Worm (Caenorhabditis elegans) whole organism, L4 larva: ENCODE results near the gene cnc-7.

Experiments used
- D1046.2 ChIP-seq: fragments of 200-800 bp; sonication (Bioruptor generic); IDR thresholded peaks from 2 replicates; pipeline ENCODE4 v1.3.6; 2022; ENCODE audit warnings: missing genetic modification characterization, missing compliant biosample characterization
- F10B5.3 ChIP-seq: sonication (generic microtip); optimal IDR thresholded peaks from 2 replicates; lab custom pipeline; 2016; ENCODE audit warnings: mild to moderate bottlenecking, missing genetic modification characterization, missing compliant biosample characterization
- F44E2.7 ChIP-seq: fragments of 200-800 bp; sonication (Bioruptor generic); IDR thresholded peaks from 2 replicates; pipeline ENCODE4 v2.1.2; 2022; ENCODE audit warnings: missing genetic modification characterization, missing compliant biosample characterization
- T20F7.1 ChIP-seq: fragments of 200-800 bp; sonication (Bioruptor generic); optimal IDR thresholded peaks from 2 replicates; lab custom pipeline; 2018; ENCODE audit warnings: mild to moderate bottlenecking, missing genetic modification characterization, missing compliant biosample characterization
- Y105C5A.15 ChIP-seq: fragments of 200-800 bp; sonication (Bioruptor generic); IDR thresholded peaks from 2 replicates; pipeline ENCODE4 v1.3.6; 2022; ENCODE audit warnings: missing genetic modification characterization, missing compliant biosample characterization
- Y5F2A.4 ChIP-seq: fragments of 200-800 bp; sonication (Bioruptor generic); optimal IDR thresholded peaks from 2 replicates; lab custom pipeline; 2018; ENCODE audit warnings: mild to moderate bottlenecking, missing genetic modification characterization, missing compliant biosample characterization
- ZK546.5 ChIP-seq, 2 experiments: sonication (generic microtip); optimal IDR thresholded peaks; 2 replicates each; lab custom pipeline; 2017; ENCODE audit warnings: missing biosample characterization in 2 of 2, missing genetic modification characterization in 2 of 2
- ceh-20 ChIP-seq: fragments of 200-800 bp; sonication (Bioruptor generic); IDR thresholded peaks from 2 replicates; pipeline ENCODE4 v1.3.6; 2022; ENCODE audit warnings: missing genetic modification reagents, missing genetic modification characterization, missing compliant biosample characterization
- ceh-32 ChIP-seq: sonication (generic microtip); optimal IDR thresholded peaks from 2 replicates; lab custom pipeline; 2016; ENCODE audit warnings: mild to moderate bottlenecking, missing genetic modification characterization, missing compliant biosample characterization; ENCODE audit not compliant: poor library complexity
- ceh-82 ChIP-seq: sonication (generic microtip); optimal IDR thresholded peaks from 2 replicates; lab custom pipeline; 2017; ENCODE audit warnings: missing biosample characterization, missing genetic modification characterization
- ces-1 ChIP-seq: fragments of 150-350 bp; sonication (generic microtip); optimal IDR thresholded peaks from 4 replicates; lab custom pipeline; 2014; ENCODE audit warnings: missing biosample characterization, missing genetic modification reagents, missing genetic modification characterization
- daf-12 ChIP-seq: fragments of 150-350 bp; optimal IDR thresholded peaks from 2 replicates; lab custom pipeline; 2014; ENCODE audit warnings: missing biosample characterization, missing genetic modification reagents, missing genetic modification characterization
- daf-8 ChIP-seq: fragments of 200-800 bp; sonication (Bioruptor generic); IDR thresholded peaks from 2 replicates; pipeline ENCODE4 v1.3.6; 2022; ENCODE audit warnings: missing genetic modification characterization, missing compliant biosample characterization
- dmd-8 ChIP-seq: fragments of 200-800 bp; sonication (Bioruptor generic); IDR thresholded peaks from 2 replicates; pipeline ENCODE4 v1.3.6; 2022; ENCODE audit warnings: missing genetic modification characterization, missing compliant biosample characterization
- duxl-1 ChIP-seq: sonication (generic microtip); optimal IDR thresholded peaks from 2 replicates; lab custom pipeline; 2016; ENCODE audit warnings: mild to moderate bottlenecking, missing genetic modification characterization, moderate library complexity, missing compliant biosample characterization; ENCODE audit not compliant: poor library complexity
- dve-1 ChIP-seq: sonication (generic microtip); optimal IDR thresholded peaks from 2 replicates; lab custom pipeline; 2017; ENCODE audit warnings: antibody characterized with exemption, mild to moderate bottlenecking, missing genetic modification characterization, missing compliant biosample characterization; ENCODE audit not compliant: insufficient read depth
- egl-27 ChIP-seq: sonication (generic microtip); optimal IDR thresholded peaks from 3 replicates; lab custom pipeline; 2017; ENCODE audit warnings: missing biosample characterization, missing genetic modification reagents, missing genetic modification characterization
- fkh-10 ChIP-seq: fragments of 150-350 bp; optimal IDR thresholded peaks from 2 replicates; lab custom pipeline; 2014; ENCODE audit warnings: missing biosample characterization, missing genetic modification reagents, missing genetic modification characterization
- fos-1 ChIP-seq: fragments of 150-350 bp; optimal IDR thresholded peaks from 2 replicates; lab custom pipeline; 2014; ENCODE audit warnings: missing biosample characterization, missing genetic modification characterization
- hif-1 ChIP-seq, 2 experiments: sonication (generic microtip); optimal IDR thresholded peaks; 2 replicates each; lab custom pipeline; 2016 to 2017; ENCODE audit warnings: missing compliant biosample characterization in 2 of 2, missing genetic modification characterization in 2 of 2, missing genetic modification reagents in 2 of 2, missing genotype in 2 of 2, mild to moderate bottlenecking in 1 of 2
- hmg-1.1 ChIP-seq: fragments of 200-800 bp; sonication (Bioruptor generic); IDR thresholded peaks from 2 replicates; pipeline ENCODE4 v1.3.6; 2022; ENCODE audit warnings: missing genetic modification reagents, missing genetic modification characterization, missing compliant biosample characterization
- lin-1 ChIP-seq: fragments of 200-800 bp; sonication (Bioruptor generic); IDR thresholded peaks from 2 replicates; pipeline ENCODE4 v1.3.6; 2022; ENCODE audit warnings: missing genetic modification reagents, missing genetic modification characterization, missing compliant biosample characterization
- lin-13 ChIP-seq: fragments of 150-350 bp; optimal IDR thresholded peaks from 2 replicates; lab custom pipeline; 2014; ENCODE audit warnings: missing biosample characterization, missing genetic modification reagents, missing genetic modification characterization
- madf-9 ChIP-seq: fragments of 200-800 bp; sonication (Bioruptor generic); conservative IDR thresholded peaks from 2 replicates; pipeline ENCODE4 v1.3.6; 2022; ENCODE audit warnings: missing genetic modification reagents, missing genetic modification characterization, missing compliant biosample characterization
- mdt-29 ChIP-seq: fragments of 200-800 bp; sonication (Bioruptor generic); IDR thresholded peaks from 2 replicates; pipeline ENCODE4 v1.3.6; 2022; ENCODE audit warnings: missing genetic modification reagents, missing genetic modification characterization, missing compliant biosample characterization
- mes-2 ChIP-seq: sonication (generic microtip); optimal IDR thresholded peaks from 2 replicates; lab custom pipeline; 2016; ENCODE audit warnings: missing genotype, mild to moderate bottlenecking, missing genetic modification characterization, missing compliant biosample characterization; ENCODE audit not compliant: poor library complexity, severe bottlenecking
- nhr-102 ChIP-seq: sonication (generic microtip); optimal IDR thresholded peaks from 2 replicates; lab custom pipeline; 2016; ENCODE audit warnings: mild to moderate bottlenecking, missing genetic modification characterization, moderate library complexity, missing compliant biosample characterization
- nhr-25 ChIP-seq: sonication (generic microtip); optimal IDR thresholded peaks from 2 replicates; lab custom pipeline; 2017; ENCODE audit warnings: missing genetic modification characterization, mild to moderate bottlenecking, missing compliant biosample characterization, antibody characterized with exemption, moderate library complexity, borderline replicate concordance; ENCODE audit not compliant: insufficient read depth
- nhr-28 ChIP-seq: fragments of 150-350 bp; optimal IDR thresholded peaks from 2 replicates; lab custom pipeline; 2014; ENCODE audit warnings: missing biosample characterization, missing genetic modification characterization
- nhr-41 ChIP-seq: fragments of 200-800 bp; sonication (Bioruptor generic); IDR thresholded peaks from 2 replicates; pipeline ENCODE4 v1.3.6; 2022; ENCODE audit warnings: missing genetic modification reagents, missing genetic modification characterization, missing compliant biosample characterization
- nhr-42 ChIP-seq: fragments of 200-800 bp; sonication (Bioruptor generic); IDR thresholded peaks from 2 replicates; pipeline ENCODE4 v1.3.6; 2022; ENCODE audit warnings: missing genetic modification characterization, missing compliant biosample characterization
- nhr-48 ChIP-seq: sonication (generic microtip); optimal IDR thresholded peaks from 2 replicates; lab custom pipeline; 2016; ENCODE audit warnings: mild to moderate bottlenecking, missing genetic modification characterization, missing compliant biosample characterization
- nhr-6 ChIP-seq: fragments of 150-350 bp; optimal IDR thresholded peaks from 2 replicates; lab custom pipeline; 2014; ENCODE audit warnings: missing biosample characterization, missing genetic modification characterization
- nhr-77 ChIP-seq: fragments of 150-350 bp; optimal IDR thresholded peaks from 2 replicates; lab custom pipeline; 2014; ENCODE audit warnings: missing biosample characterization, missing genetic modification characterization
- pha-4 ChIP-seq, 2 experiments: fragments of 150-350 bp in 1 of 2; fragments of 200-800 bp in 1 of 2; sonication (Bioruptor generic) in 1 of 2; IDR thresholded peaks in 1 of 2; optimal IDR thresholded peaks in 1 of 2; 2 replicates each; pipeline versions ENCODE4 v1.3.6 to Lab custom; 2014 to 2022; ENCODE audit warnings: missing genetic modification characterization in 2 of 2, missing genetic modification reagents in 2 of 2, missing biosample characterization in 1 of 2, missing compliant biosample characterization in 1 of 2
- sdz-12 ChIP-seq: fragments of 200-800 bp; sonication (Bioruptor generic); optimal IDR thresholded peaks from 2 replicates; lab custom pipeline; 2018; ENCODE audit warnings: mild to moderate bottlenecking, missing genetic modification characterization, missing compliant biosample characterization
- skn-1 ChIP-seq: fragments of 150-350 bp; optimal IDR thresholded peaks from 2 replicates; lab custom pipeline; 2014; ENCODE audit warnings: missing biosample characterization, missing genetic modification characterization
- snpc-4 ChIP-seq: fragments of 150-350 bp; optimal IDR thresholded peaks from 2 replicates; lab custom pipeline; 2014; ENCODE audit warnings: missing biosample characterization, missing genetic modification characterization
- spr-3 ChIP-seq: fragments of 200-800 bp; sonication (Bioruptor generic); optimal IDR thresholded peaks from 2 replicates; lab custom pipeline; 2018; ENCODE audit warnings: mild to moderate bottlenecking, missing genetic modification characterization, missing compliant biosample characterization
- tag-97 ChIP-seq: fragments of 200-800 bp; sonication (Bioruptor generic); IDR thresholded peaks from 2 replicates; pipeline ENCODE4 v1.3.6; 2022; ENCODE audit warnings: missing genetic modification characterization, missing compliant biosample characterization
- unc-39 ChIP-seq: sonication (generic microtip); optimal IDR thresholded peaks from 2 replicates; lab custom pipeline; 2017; ENCODE audit warnings: missing biosample characterization, missing genetic modification characterization
- unc-62 ChIP-seq, 3 experiments: fragments of 150-350 bp in 1 of 3; sonication (generic microtip); optimal IDR thresholded peaks in 2 of 3; peaks in 1 of 3; 1 replicate in 1 of 3; 2 replicates in 2 of 3; lab custom pipeline; 2014 to 2017; ENCODE audit warnings: missing biosample characterization in 3 of 3, missing genetic modification characterization in 3 of 3, missing genetic modification reagents in 3 of 3, missing genotype in 1 of 3
- zag-1 ChIP-seq: fragments of 150-350 bp; optimal IDR thresholded peaks from 2 replicates; lab custom pipeline; 2014; ENCODE audit warnings: missing biosample characterization, missing genetic modification characterization
- zfp-3 ChIP-seq: fragments of 200-800 bp; sonication (Bioruptor generic); conservative IDR thresholded peaks from 2 replicates; pipeline ENCODE4 v1.3.6; 2022; ENCODE audit warnings: missing genetic modification reagents, missing genetic modification characterization, missing compliant biosample characterization
- ztf-7 ChIP-seq: fragments of 150-350 bp; optimal IDR thresholded peaks from 2 replicates; lab custom pipeline; 2014; ENCODE audit warnings: missing biosample characterization, missing genetic modification characterization

Gene cnc-7

DNA sequence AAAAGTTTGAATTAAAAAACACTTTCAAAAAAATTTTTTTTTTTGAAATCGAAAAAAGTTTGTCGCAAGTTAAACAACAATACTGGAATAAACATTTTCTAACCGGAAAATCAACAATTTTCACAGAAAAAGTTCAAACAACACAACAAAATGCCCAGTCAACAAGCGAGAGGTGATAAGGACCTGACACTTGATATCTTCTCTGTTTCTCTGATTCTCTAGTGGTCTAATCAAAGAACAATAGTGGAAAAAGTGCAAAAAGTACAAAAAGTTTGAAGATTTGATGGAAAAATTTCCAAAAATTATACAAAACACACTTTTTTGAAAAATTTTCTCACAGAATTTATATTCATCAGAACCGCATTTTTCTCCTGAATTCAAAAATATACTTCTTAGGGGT, 29.6 kb downstream of the cnc-7 start (continued):
- TF ChIP-seq daf-8 (GFP tag; lab: Robert Waterston, UW) (no peak), zfp-3 (GFP tag; lab: Robert Waterston, UW) (no peak), snpc-4 (no peak), duxl-1 (tag; lab: Kevin White, UChicago) (no peak), fkh-10 (GFP tag; lab: Kevin White, UChicago) (no peak), nhr-28 (tag; lab: Kevin White, UChicago) (peak; percentile 53), ces-1 (GFP tag; lab: Kevin White, UChicago) (no peak), Y5F2A.4 (GFP tag; lab: Kevin White, UChicago) (no peak), daf-12 (tag; lab: Kevin White, UChicago) (no peak), mdt-29 (GFP tag; lab: Robert Waterston, UW) (no peak), nhr-42 (no peak), nhr-6 (no peak), T20F7.1 (GFP tag; lab: Kevin White, UChicago) (no peak), dve-1 (tag; lab: Kevin White, UChicago) (peak; percentile 36), D1046.2 (GFP tag; lab: Robert Waterston, UW) (no peak), dmd-8 (GFP tag; lab: Robert Waterston, UW) (no peak), ceh-20 (GFP tag; lab: Robert Waterston, UW) (no peak), spr-3 (GFP tag; lab: Kevin White, UChicago) (no peak)

DNA sequence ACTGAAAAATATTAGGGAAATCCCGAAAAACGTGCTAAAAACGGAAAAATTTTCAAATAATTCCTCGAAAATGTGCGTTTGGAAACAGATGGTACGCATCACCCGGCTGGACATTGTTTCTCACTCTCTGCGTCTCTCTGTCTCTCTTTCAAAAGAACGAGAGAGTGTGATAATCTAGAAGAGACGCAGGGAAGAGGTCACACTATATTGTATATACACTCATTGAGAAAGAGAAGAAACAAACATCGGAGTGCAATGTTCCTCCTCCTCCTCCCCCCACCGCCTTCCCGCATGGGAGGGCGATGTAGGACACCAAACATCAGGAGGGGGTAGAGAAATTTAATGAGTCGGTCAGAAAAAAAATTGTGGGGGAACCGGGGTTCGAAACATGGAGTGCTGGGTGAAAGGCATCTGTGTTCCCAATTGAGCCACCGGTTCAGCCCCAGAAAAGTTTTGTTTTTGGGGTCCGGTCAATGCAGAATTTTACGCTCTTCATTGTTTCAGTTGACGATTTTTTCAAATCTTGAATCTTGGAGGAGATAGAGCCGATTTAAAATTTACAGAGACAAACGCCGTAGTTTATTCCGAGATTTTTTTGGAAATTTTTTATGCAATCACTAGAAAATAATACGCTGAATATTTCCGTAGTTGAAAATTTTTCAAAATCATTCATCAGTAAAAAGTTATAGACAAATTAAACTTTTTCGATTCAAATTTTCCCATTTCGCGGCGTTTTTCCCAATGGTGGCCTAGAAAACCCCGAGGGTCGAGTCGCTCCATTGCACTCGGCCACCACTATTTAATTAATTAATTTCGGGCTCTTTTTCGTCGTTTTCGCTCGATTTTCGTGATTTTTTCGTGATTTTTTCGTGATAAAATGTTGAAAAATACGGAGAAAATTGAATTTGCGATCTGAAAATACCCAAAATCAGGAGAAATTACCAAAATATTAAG, 30.6 kb downstream of the cnc-7 start:
- TF ChIP-seq F10B5.3 (tag; lab: Kevin White, UChicago) = no peak
- TF ChIP-seq hmg-1.1 = peak; percentile 58; the same call in 1 of the 2 replicates
- TF ChIP-seq nhr-28 (tag; lab: Kevin White, UChicago) = peak; percentile 60
- no peak for TF ChIP-seq ceh-32 (tag; lab: Kevin White, UChicago)
- TF ChIP-seq lin-13 = no peak
- TF ChIP-seq egl-27 (tag; lab: Kevin White, UChicago) = no peak
- peak; percentile 95 for TF ChIP-seq mes-2 (tag; lab: Kevin White, UChicago)
- peak in 1 of 2 experiments; percentile 56 for TF ChIP-seq hif-1 (tag; optimal IDR thresholded peaks at IDR 0.05; lab: Kevin White, UChicago)
- TF ChIP-seq pha-4 (GFP tag; IDR thresholded peaks at IDR 0.05; lab: Robert Waterston, UW) = no peak
- TF ChIP-seq pha-4 (tag; optimal IDR thresholded peaks at IDR 0.05; lab: Kevin White, UChicago) = no peak
- TF ChIP-seq madf-9 (GFP tag; lab: Robert Waterston, UW) = no peak
- peak; percentile 16 for TF ChIP-seq nhr-102 (tag; lab: Kevin White, UChicago)
- TF ChIP-seq duxl-1 (tag; lab: Kevin White, UChicago) = peak; percentile 70
- no peak for TF ChIP-seq zag-1 (tag; lab: Kevin White, UChicago)
- no peak for TF ChIP-seq ZK546.5 (tag; optimal IDR thresholded peaks at IDR 0.05; lab: Kevin White, UChicago)
- TF ChIP-seq nhr-48 (tag; lab: Kevin White, UChicago) = peak; percentile 38
- no peak for TF ChIP-seq unc-39 (tag; lab: Kevin White, UChicago)
- no peak for TF ChIP-seq Y5F2A.4 (GFP tag; lab: Kevin White, UChicago)
- 0 out of 2 replicates have a peak, but pooled peaks have one; percentile 44 for TF ChIP-seq nhr-41 (GFP tag; lab: Robert Waterston, UW)
- no peak for TF ChIP-seq nhr-25
- no peak for TF ChIP-seq fos-1 (tag; lab: Kevin White, UChicago)
- TF ChIP-seq unc-62 (GFP tag; optimal IDR thresholded peaks at IDR 0.05 in 1 of 2; lab: Kevin White, UChicago) = no peak
- TF ChIP-seq unc-62 (tag; optimal IDR thresholded peaks at IDR 0.05; lab: Kevin White, UChicago) = no peak
- no peak for TF ChIP-seq Y105C5A.15 (GFP tag; lab: Robert Waterston, UW)
- TF ChIP-seq mdt-29 (GFP tag; lab: Robert Waterston, UW) = no peak
- no peak for TF ChIP-seq sdz-12
- TF ChIP-seq ceh-20 (GFP tag; lab: Robert Waterston, UW) = 0 out of 2 replicates have a peak, but pooled peaks have one; percentile 10
- TF ChIP-seq ceh-82 (tag; lab: Kevin White, UChicago) = no peak
- TF ChIP-seq snpc-4 = no peak
- TF ChIP-seq tag-97 (GFP tag; lab: Robert Waterston, UW) = no peak
- no peak for TF ChIP-seq ztf-7
- TF ChIP-seq nhr-77 = no peak
- TF ChIP-seq lin-1 = no peak
- no peak for TF ChIP-seq F44E2.7 (GFP tag; lab: Robert Waterston, UW)
- TF ChIP-seq skn-1 (tag; lab: Kevin White, UChicago) = no peak
